Worm (Caenorhabditis elegans) whole organism, young adult: ENCODE results near the gene zak-1.

Source experiments
- B0019.2 ChIP-seq: fragments of 200-800 bp; sonication (Bioruptor generic); conservative IDR thresholded peaks from 2 replicates; pipeline ENCODE4 v1.3.6; 2022; ENCODE audit warnings: missing genetic modification reagents, missing genetic modification characterization, missing compliant biosample characterization
- F23B12.7 ChIP-seq: sonication (generic microtip); optimal IDR thresholded peaks from 2 replicates; lab custom pipeline; 2017; ENCODE audit warnings: missing genetic modification characterization, mild to moderate bottlenecking, missing compliant biosample characterization, antibody characterized with exemption, moderate library complexity; ENCODE audit not compliant: insufficient read depth
- F33H1.4 ChIP-seq: fragments of 200-800 bp; sonication (Bioruptor generic); IDR thresholded peaks from 2 replicates; pipeline ENCODE4 v1.3.6; 2022; ENCODE audit warnings: missing genetic modification reagents, missing genetic modification characterization, missing compliant biosample characterization
- F39B2.1 ChIP-seq: fragments of 200-800 bp; sonication (Bioruptor generic); IDR thresholded peaks from 2 replicates; pipeline ENCODE4 v1.3.6; 2022; ENCODE audit warnings: missing genetic modification reagents, missing genetic modification characterization, missing compliant biosample characterization
- K11D2.4 ChIP-seq: fragments of 200-800 bp; sonication (Bioruptor generic); IDR thresholded peaks from 2 replicates; pipeline ENCODE4 v1.3.6; 2022; ENCODE audit warnings: missing genetic modification reagents, missing genetic modification characterization, missing compliant biosample characterization
- Y53F4B.3 ChIP-seq: fragments of 200-800 bp; sonication (Bioruptor generic); IDR thresholded peaks from 2 replicates; pipeline ENCODE4 v1.3.6; 2022; ENCODE audit warnings: missing genetic modification reagents, missing genetic modification characterization, missing compliant biosample characterization
- Y53G8AR.9 ChIP-seq: fragments of 200-800 bp; sonication (Bioruptor generic); conservative IDR thresholded peaks from 2 replicates; pipeline ENCODE4 v1.3.6; 2022; ENCODE audit warnings: missing genetic modification reagents, missing genetic modification characterization, missing compliant biosample characterization
- Y79H2A.3 ChIP-seq: fragments of 200-800 bp; sonication (Bioruptor generic); conservative IDR thresholded peaks from 2 replicates; pipeline ENCODE4 v1.3.6; 2022; ENCODE audit warnings: missing genetic modification reagents, missing genetic modification characterization, missing compliant biosample characterization
- akir-1 ChIP-seq: fragments of 200-800 bp; sonication (Bioruptor generic); optimal IDR thresholded peaks from 2 replicates; lab custom pipeline; 2018; ENCODE audit warnings: mild to moderate bottlenecking, missing genetic modification characterization, moderate library complexity, missing compliant biosample characterization
- aptf-2 ChIP-seq: fragments of 200-800 bp; sonication (Bioruptor generic); conservative IDR thresholded peaks from 2 replicates; pipeline ENCODE4 v1.3.6; 2022; ENCODE audit warnings: missing genetic modification reagents, missing genetic modification characterization, missing compliant biosample characterization
- aptf-3 ChIP-seq: fragments of 200-800 bp; sonication (Bioruptor generic); IDR thresholded peaks from 2 replicates; pipeline ENCODE4 v1.3.6; 2022; ENCODE audit warnings: missing genetic modification characterization, missing compliant biosample characterization
- attf-3 ChIP-seq: fragments of 200-800 bp; sonication (Bioruptor generic); conservative IDR thresholded peaks from 2 replicates; pipeline ENCODE4 v1.3.6; 2022; ENCODE audit warnings: missing genetic modification reagents, missing genetic modification characterization, missing compliant biosample characterization
- attf-6 ChIP-seq: fragments of 200-800 bp; sonication (Bioruptor generic); IDR thresholded peaks from 2 replicates; pipeline ENCODE4 v1.3.6; 2022; ENCODE audit warnings: missing genetic modification reagents, missing genetic modification characterization, missing compliant biosample characterization
- bed-2 ChIP-seq: fragments of 200-800 bp; sonication (Bioruptor generic); IDR thresholded peaks from 2 replicates; pipeline ENCODE4 v1.3.6; 2022; ENCODE audit warnings: missing genetic modification reagents, missing genetic modification characterization, missing compliant biosample characterization
- cebp-1 ChIP-seq, 2 experiments: fragments of 200-800 bp in 1 of 2; sonication (Bioruptor generic) in 1 of 2; sonication (generic microtip) in 1 of 2; IDR thresholded peaks in 1 of 2; optimal IDR thresholded peaks in 1 of 2; 2 replicates each; pipeline versions ENCODE4 v1.3.6 to Lab custom; 2017 to 2022; ENCODE audit warnings: missing compliant biosample characterization in 2 of 2, missing genetic modification characterization in 2 of 2, mild to moderate bottlenecking in 1 of 2, missing genetic modification reagents in 1 of 2, moderate library complexity in 1 of 2
- ceh-40 ChIP-seq: fragments of 200-800 bp; sonication (Bioruptor generic); IDR thresholded peaks from 2 replicates; pipeline ENCODE4 v1.3.6; 2022; ENCODE audit warnings: missing genetic modification characterization, missing compliant biosample characterization
- chd-7 ChIP-seq: sonication (generic microtip); optimal IDR thresholded peaks from 2 replicates; lab custom pipeline; 2016; ENCODE audit warnings: mild to moderate bottlenecking, missing genetic modification characterization, moderate library complexity, missing compliant biosample characterization
- die-1 ChIP-seq: sonication (generic microtip); optimal IDR thresholded peaks from 2 replicates; lab custom pipeline; 2016; ENCODE audit warnings: missing genotype, mild to moderate bottlenecking, missing genetic modification characterization, missing compliant biosample characterization
- dpff-1 ChIP-seq: sonication (generic microtip); optimal IDR thresholded peaks from 2 replicates; lab custom pipeline; 2017; ENCODE audit warnings: mild to moderate bottlenecking, missing genetic modification characterization, missing compliant biosample characterization
- dpl-1 ChIP-seq: fragments of 150-350 bp; optimal IDR thresholded peaks from 2 replicates; lab custom pipeline; 2014; ENCODE audit warnings: missing biosample characterization, missing genetic modification reagents, missing genetic modification characterization
- efl-1 ChIP-seq: fragments of 150-350 bp; optimal IDR thresholded peaks from 2 replicates; lab custom pipeline; 2014; ENCODE audit warnings: missing biosample characterization, missing genetic modification reagents, missing genetic modification characterization
- egrh-3 ChIP-seq: fragments of 200-800 bp; sonication (Bioruptor generic); IDR thresholded peaks from 2 replicates; pipeline ENCODE4 v1.3.6; 2022; ENCODE audit warnings: missing genetic modification reagents, missing genetic modification characterization, missing compliant biosample characterization
- gei-17 ChIP-seq: fragments of 200-800 bp; sonication (Bioruptor generic); optimal IDR thresholded peaks from 2 replicates; lab custom pipeline; 2018; ENCODE audit warnings: mild to moderate bottlenecking, missing genetic modification characterization, missing compliant biosample characterization
- him-1 ChIP-seq: sonication (generic microtip); optimal IDR thresholded peaks from 2 replicates; lab custom pipeline; 2016; ENCODE audit warnings: missing genotype, missing genetic modification reagents, missing genetic modification characterization, missing compliant biosample characterization
- hrde-1 ChIP-seq: sonication (generic microtip); optimal IDR thresholded peaks from 2 replicates; lab custom pipeline; 2016; ENCODE audit warnings: missing genetic modification characterization, mild to moderate bottlenecking, missing compliant biosample characterization, moderate library complexity, missing genotype, missing genetic modification reagents, borderline replicate concordance
- let-526 ChIP-seq: fragments of 200-800 bp; sonication (Bioruptor generic); IDR thresholded peaks from 2 replicates; pipeline ENCODE4 v1.3.6; 2022; ENCODE audit warnings: missing genetic modification reagents, missing genetic modification characterization, missing compliant biosample characterization
- lin-26 ChIP-seq: fragments of 200-800 bp; sonication (Bioruptor generic); IDR thresholded peaks from 2 replicates; pipeline ENCODE4 v1.3.6; 2022; ENCODE audit warnings: missing genetic modification reagents, missing genetic modification characterization, missing compliant biosample characterization
- lin-35 ChIP-seq, 3 experiments: fragments of 150-350 bp in 2 of 3; sonication (generic microtip) in 1 of 3; optimal IDR thresholded peaks; 2 replicates each; lab custom pipeline; 2014 to 2018; ENCODE audit warnings: missing biosample characterization in 3 of 3, missing genetic modification characterization in 3 of 3, missing genetic modification reagents in 3 of 3
- lin-40 ChIP-seq: sonication (generic microtip); optimal IDR thresholded peaks from 2 replicates; lab custom pipeline; 2016; ENCODE audit warnings: missing genetic modification characterization, mild to moderate bottlenecking, missing compliant biosample characterization, missing genotype, missing genetic modification reagents
- lin-54 ChIP-seq: fragments of 200-800 bp; sonication (Bioruptor generic); optimal IDR thresholded peaks from 2 replicates; lab custom pipeline; 2018; ENCODE audit warnings: mild to moderate bottlenecking, missing genetic modification characterization, missing compliant biosample characterization
- lsy-27 ChIP-seq: sonication (generic microtip); optimal IDR thresholded peaks from 2 replicates; lab custom pipeline; 2017; ENCODE audit warnings: missing genetic modification characterization, mild to moderate bottlenecking, missing compliant biosample characterization, antibody characterized with exemption, missing genotype, borderline replicate concordance; ENCODE audit not compliant: insufficient read depth
- madf-8 ChIP-seq: fragments of 200-800 bp; sonication (Bioruptor generic); conservative IDR thresholded peaks from 2 replicates; pipeline ENCODE4 v1.3.6; 2022; ENCODE audit warnings: missing genetic modification reagents, missing genetic modification characterization, missing compliant biosample characterization
- nfya-1 ChIP-seq: sonication (generic microtip); optimal IDR thresholded peaks from 2 replicates; lab custom pipeline; 2017; ENCODE audit warnings: antibody characterized with exemption, missing compliant biosample characterization, missing genetic modification characterization, borderline replicate concordance; ENCODE audit not compliant: insufficient read depth
- nfya-2 ChIP-seq: fragments of 200-800 bp; sonication (Bioruptor generic); IDR thresholded peaks from 2 replicates; pipeline ENCODE4 v1.3.6; 2022; ENCODE audit warnings: missing genetic modification reagents, missing genetic modification characterization, missing compliant biosample characterization
- nhr-120 ChIP-seq: fragments of 200-800 bp; sonication (Bioruptor generic); IDR thresholded peaks from 2 replicates; pipeline ENCODE4 v1.3.6; 2022; ENCODE audit warnings: missing genetic modification characterization, missing compliant biosample characterization
- nhr-80 ChIP-seq: sonication (generic microtip); optimal IDR thresholded peaks from 2 replicates; lab custom pipeline; 2016; ENCODE audit warnings: missing genetic modification characterization, missing compliant biosample characterization
- repo-1 ChIP-seq: sonication (generic microtip); optimal IDR thresholded peaks from 2 replicates; lab custom pipeline; 2017; ENCODE audit warnings: mild to moderate bottlenecking, missing genetic modification characterization, missing compliant biosample characterization
- rpc-1 ChIP-seq, 2 experiments: fragments of 150-350 bp in 1 of 2; sonication (generic microtip) in 1 of 2; optimal IDR thresholded peaks; 2 replicates each; lab custom pipeline; 2014 to 2018; ENCODE audit warnings: missing biosample characterization in 1 of 2, missing genetic modification characterization in 1 of 2, missing genetic modification reagents in 1 of 2, missing genotype in 1 of 2
- sea-2 ChIP-seq: fragments of 200-800 bp; sonication (Bioruptor generic); IDR thresholded peaks from 2 replicates; pipeline ENCODE4 v1.3.6; 2022; ENCODE audit warnings: missing genetic modification characterization, missing compliant biosample characterization
- snpc-3.4 ChIP-seq: sonication (generic microtip); optimal IDR thresholded peaks from 2 replicates; lab custom pipeline; 2017; ENCODE audit warnings: missing genetic modification characterization, mild to moderate bottlenecking, missing compliant biosample characterization, antibody characterized with exemption, moderate library complexity, missing genotype, missing genetic modification reagents
- somi-1 ChIP-seq: fragments of 200-800 bp; sonication (Bioruptor generic); optimal IDR thresholded peaks from 2 replicates; lab custom pipeline; 2018; ENCODE audit warnings: mild to moderate bottlenecking, missing genetic modification characterization, missing compliant biosample characterization
- tbp1 ChIP-seq: fragments of 200-800 bp; sonication (Bioruptor generic); optimal IDR thresholded peaks from 2 replicates; lab custom pipeline; 2018; ENCODE audit warnings: mild to moderate bottlenecking, missing genetic modification characterization, missing compliant biosample characterization
- tlf-1 ChIP-seq: fragments of 200-800 bp; sonication (Bioruptor generic); optimal IDR thresholded peaks from 2 replicates; lab custom pipeline; 2018; ENCODE audit warnings: mild to moderate bottlenecking, missing genetic modification characterization, missing compliant biosample characterization
- ztf-26 ChIP-seq: sonication (generic microtip); optimal IDR thresholded peaks from 2 replicates; lab custom pipeline; 2017; ENCODE audit warnings: missing genetic modification characterization, missing compliant biosample characterization

zak-1 gene

ce11 chrIII:6900609-6901008, 44.0 kb upstream of the zak-1 start:
- TF ChIP-seq repo-1, result peak; percentile 36
- no peak for TF ChIP-seq B0019.2

ce11 chrIII:6898518-6898917, 41.9 kb upstream of the zak-1 start:
- TF ChIP-seq tbp1 (peak; percentile 7), ztf-26 (tag; lab: Kevin White, UChicago) (peak; percentile 43), Y53G8AR.9 (GFP tag; lab: Robert Waterston, UW) (0 out of 2 replicates have a peak, but pooled peaks have one; percentile 8), lin-40 (tag; lab: Kevin White, UChicago) (peak; percentile 13), somi-1 (peak; percentile 60), K11D2.4 (GFP tag; lab: Robert Waterston, UW) (peak; percentile 33; the same call in 1 of the 2 replicates), snpc-3.4 (no peak), sea-2 (GFP tag; lab: Robert Waterston, UW) (no peak), cebp-1 (GFP tag; IDR thresholded peaks at IDR 0.05; lab: Robert Waterston, UW) (no peak), cebp-1 (tag; optimal IDR thresholded peaks at IDR 0.05; lab: Kevin White, UChicago) (peak; percentile 15)

ce11 chrIII:6897587-6898064, 41.0 kb upstream of the zak-1 start, which contains the start of gene T07E3.4:
Gene T07E3.4, plus strand, starts transcription at chrIII:6898014.
- TF ChIP-seq egrh-3 (GFP tag; lab: Robert Waterston, UW), result no peak
- TF ChIP-seq dpl-1, result no peak
- TF ChIP-seq nfya-2 (GFP tag; lab: Robert Waterston, UW), result no peak
- TF ChIP-seq chd-7, result peak; percentile 13
- TF ChIP-seq bed-2 (GFP tag; lab: Robert Waterston, UW), result no peak
- TF ChIP-seq him-1 (tag; lab: Kevin White, UChicago), result no peak
- TF ChIP-seq ceh-40 (GFP tag; lab: Robert Waterston, UW), result no peak
- no peak for TF ChIP-seq rpc-1 (optimal IDR thresholded peaks at IDR 0.05; lab: Kevin White, UChicago)
- no peak for TF ChIP-seq rpc-1 (tag; optimal IDR thresholded peaks at IDR 0.05; lab: Kevin White, UChicago)
- no peak for TF ChIP-seq aptf-3 (GFP tag; lab: Robert Waterston, UW)
- no peak for TF ChIP-seq gei-17 (GFP tag; lab: Kevin White, UChicago)
- TF ChIP-seq Y53F4B.3 (GFP tag; lab: Robert Waterston, UW), result no peak
- no peak for TF ChIP-seq nfya-1
- no peak for TF ChIP-seq lin-54 (GFP tag; lab: Kevin White, UChicago)
- TF ChIP-seq snpc-3.4, result no peak
- no peak for TF ChIP-seq F23B12.7 (tag; lab: Kevin White, UChicago)
- TF ChIP-seq let-526, result no peak
- TF ChIP-seq aptf-2 (GFP tag; lab: Robert Waterston, UW), result no peak
- no peak for TF ChIP-seq lin-26 (GFP tag; lab: Robert Waterston, UW)
- no peak for TF ChIP-seq madf-8
- peak; percentile 35 for TF ChIP-seq nhr-80 (tag; lab: Kevin White, UChicago)
- TF ChIP-seq lsy-27, result no peak
- TF ChIP-seq B0019.2, result no peak
- no peak for TF ChIP-seq efl-1 (GFP tag; lab: Kevin White, UChicago)
- TF ChIP-seq ztf-26 (tag; lab: Kevin White, UChicago), result peak; percentile 60
- no peak for TF ChIP-seq Y79H2A.3 (GFP tag; lab: Robert Waterston, UW)
- no peak for TF ChIP-seq F33H1.4
- no peak for TF ChIP-seq attf-6 (GFP tag; lab: Robert Waterston, UW)
- TF ChIP-seq akir-1 (GFP tag; lab: Kevin White, UChicago), result no peak
- no peak for TF ChIP-seq nhr-120 (GFP tag; lab: Robert Waterston, UW)
- no peak for TF ChIP-seq tlf-1 (GFP tag; lab: Kevin White, UChicago)
- no peak for TF ChIP-seq F39B2.1
- TF ChIP-seq hrde-1 (tag; lab: Kevin White, UChicago), result no peak
- TF ChIP-seq dpff-1 (tag; lab: Kevin White, UChicago), result no peak
- TF ChIP-seq die-1 (tag; lab: Kevin White, UChicago), result peak; percentile 0
- TF ChIP-seq attf-3, result no peak
- peak in 1 of 3 experiments; percentile 41 for TF ChIP-seq lin-35 (GFP tag; optimal IDR thresholded peaks at IDR 0.05; lab: Kevin White, UChicago)
